Worm (Caenorhabditis elegans) whole organism, L3 larva: ENCODE results near the gene K07D4.6.

Experiments
- ceh-9 ChIP-seq: sonication (generic microtip); optimal IDR thresholded peaks from 2 replicates; lab custom pipeline; 2018; ENCODE audit warnings: missing biosample characterization, missing genetic modification characterization
- hmg-11 ChIP-seq: sonication (generic microtip); optimal IDR thresholded peaks from 2 replicates; lab custom pipeline; 2016; ENCODE audit warnings: missing genetic modification characterization, missing compliant biosample characterization

DNA sequence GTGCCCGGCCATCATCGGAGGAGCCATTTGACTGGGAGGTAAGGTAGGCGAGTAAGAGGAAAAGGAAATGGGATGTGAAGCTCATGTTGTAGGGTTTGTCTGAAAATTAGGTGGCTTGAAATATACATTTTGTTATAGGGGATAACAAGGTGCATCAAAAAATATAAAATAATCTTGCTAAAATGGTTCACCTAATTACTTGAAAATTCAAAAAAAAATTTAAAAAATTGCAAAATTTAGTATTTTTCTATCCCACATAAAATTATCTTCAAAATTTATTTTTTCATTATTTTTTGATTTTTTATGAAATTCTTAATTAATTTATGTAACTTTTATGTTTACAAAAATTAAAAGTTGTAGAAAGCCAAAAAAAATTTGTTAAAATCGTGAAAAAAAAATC lies at the start of gene K07D4.6:
- TF ChIP-seq ceh-9 (tag; lab: Kevin White, UChicago) (no peak), hmg-11 (tag; lab: Kevin White, UChicago) (no peak)
